Worm (Caenorhabditis elegans) whole organism, young adult: ENCODE results near the gene F35C11.5.

ENCODE experiments used
- B0336.3 ChIP-seq: fragments of 200-800 bp; sonication (Bioruptor generic); IDR thresholded peaks from 2 replicates; pipeline ENCODE4 v1.3.6; 2022; ENCODE audit warnings: missing genetic modification characterization, missing compliant biosample characterization
- F23B12.7 ChIP-seq: sonication (generic microtip); optimal IDR thresholded peaks from 2 replicates; lab custom pipeline; 2017; ENCODE audit warnings: missing genetic modification characterization, mild to moderate bottlenecking, missing compliant biosample characterization, antibody characterized with exemption, moderate library complexity; ENCODE audit not compliant: insufficient read depth
- F37B4.10 ChIP-seq: fragments of 200-800 bp; sonication (Bioruptor generic); IDR thresholded peaks from 2 replicates; pipeline ENCODE4 v1.3.6; 2022; ENCODE audit warnings: missing genetic modification characterization, missing compliant biosample characterization
- Y53G8AR.9 ChIP-seq: fragments of 200-800 bp; sonication (Bioruptor generic); conservative IDR thresholded peaks from 2 replicates; pipeline ENCODE4 v1.3.6; 2022; ENCODE audit warnings: missing genetic modification reagents, missing genetic modification characterization, missing compliant biosample characterization
- ZK185.1 ChIP-seq: sonication (generic microtip); optimal IDR thresholded peaks from 2 replicates; lab custom pipeline; 2016; ENCODE audit warnings: mild to moderate bottlenecking, missing genetic modification characterization, missing compliant biosample characterization; ENCODE audit not compliant: poor library complexity, severe bottlenecking
- aptf-3 ChIP-seq: fragments of 200-800 bp; sonication (Bioruptor generic); IDR thresholded peaks from 2 replicates; pipeline ENCODE4 v1.3.6; 2022; ENCODE audit warnings: missing genetic modification characterization, missing compliant biosample characterization
- attf-6 ChIP-seq: fragments of 200-800 bp; sonication (Bioruptor generic); IDR thresholded peaks from 2 replicates; pipeline ENCODE4 v1.3.6; 2022; ENCODE audit warnings: missing genetic modification reagents, missing genetic modification characterization, missing compliant biosample characterization
- bed-1 ChIP-seq: fragments of 200-800 bp; sonication (Bioruptor generic); IDR thresholded peaks from 2 replicates; pipeline ENCODE4 v1.3.6; 2022; ENCODE audit warnings: missing genetic modification reagents, missing genetic modification characterization, missing compliant biosample characterization
- cebp-1 ChIP-seq, 2 experiments: fragments of 200-800 bp in 1 of 2; sonication (Bioruptor generic) in 1 of 2; sonication (generic microtip) in 1 of 2; IDR thresholded peaks in 1 of 2; optimal IDR thresholded peaks in 1 of 2; 2 replicates each; pipeline versions ENCODE4 v1.3.6 to Lab custom; 2017 to 2022; ENCODE audit warnings: missing compliant biosample characterization in 2 of 2, missing genetic modification characterization in 2 of 2, mild to moderate bottlenecking in 1 of 2, missing genetic modification reagents in 1 of 2, moderate library complexity in 1 of 2
- ceh-27 ChIP-seq: fragments of 200-800 bp; sonication (Bioruptor generic); optimal IDR thresholded peaks from 2 replicates; lab custom pipeline; 2018; ENCODE audit warnings: mild to moderate bottlenecking, missing genetic modification characterization, moderate library complexity, missing compliant biosample characterization
- ceh-40 ChIP-seq: fragments of 200-800 bp; sonication (Bioruptor generic); IDR thresholded peaks from 2 replicates; pipeline ENCODE4 v1.3.6; 2022; ENCODE audit warnings: missing genetic modification characterization, missing compliant biosample characterization
- ceh-79 ChIP-seq: sonication (generic microtip); optimal IDR thresholded peaks from 2 replicates; lab custom pipeline; 2017; ENCODE audit warnings: mild to moderate bottlenecking, missing genetic modification characterization, missing compliant biosample characterization
- die-1 ChIP-seq: sonication (generic microtip); optimal IDR thresholded peaks from 2 replicates; lab custom pipeline; 2016; ENCODE audit warnings: missing genotype, mild to moderate bottlenecking, missing genetic modification characterization, missing compliant biosample characterization
- dpff-1 ChIP-seq: sonication (generic microtip); optimal IDR thresholded peaks from 2 replicates; lab custom pipeline; 2017; ENCODE audit warnings: mild to moderate bottlenecking, missing genetic modification characterization, missing compliant biosample characterization
- dpl-1 ChIP-seq: fragments of 150-350 bp; optimal IDR thresholded peaks from 2 replicates; lab custom pipeline; 2014; ENCODE audit warnings: missing biosample characterization, missing genetic modification reagents, missing genetic modification characterization
- efl-1 ChIP-seq: fragments of 150-350 bp; optimal IDR thresholded peaks from 2 replicates; lab custom pipeline; 2014; ENCODE audit warnings: missing biosample characterization, missing genetic modification reagents, missing genetic modification characterization
- egl-18 ChIP-seq: fragments of 200-800 bp; sonication (Bioruptor generic); IDR thresholded peaks from 2 replicates; pipeline ENCODE4 v1.3.6; 2022; ENCODE audit warnings: missing genetic modification reagents, missing genetic modification characterization, missing compliant biosample characterization
- egl-44 ChIP-seq: fragments of 200-800 bp; sonication (Bioruptor generic); IDR thresholded peaks from 2 replicates; pipeline ENCODE4 v1.3.6; 2022; ENCODE audit warnings: missing genetic modification reagents, missing genetic modification characterization, missing compliant biosample characterization
- fkh-3 ChIP-seq: sonication (generic microtip); optimal IDR thresholded peaks from 2 replicates; lab custom pipeline; 2016; ENCODE audit warnings: mild to moderate bottlenecking, missing genetic modification characterization, missing compliant biosample characterization
- hlh-26 ChIP-seq: fragments of 200-800 bp; sonication (Bioruptor generic); conservative IDR thresholded peaks from 2 replicates; pipeline ENCODE4 v1.3.6; 2022; ENCODE audit warnings: missing genetic modification reagents, missing genetic modification characterization, missing compliant biosample characterization
- hmg-1.2 ChIP-seq: fragments of 200-800 bp; sonication (Bioruptor generic); IDR thresholded peaks from 2 replicates; pipeline ENCODE4 v1.3.6; 2022; ENCODE audit warnings: missing genetic modification reagents, missing genetic modification characterization, missing compliant biosample characterization
- hmg-20 ChIP-seq: fragments of 200-800 bp; sonication (Bioruptor generic); IDR thresholded peaks from 2 replicates; pipeline ENCODE4 v1.3.6; 2022; ENCODE audit warnings: missing genetic modification reagents, missing genetic modification characterization, missing compliant biosample characterization
- hsf-1 ChIP-seq: fragments of 200-800 bp; sonication (Bioruptor generic); IDR thresholded peaks from 2 replicates; pipeline ENCODE4 v1.3.6; 2022; ENCODE audit warnings: missing genetic modification reagents, missing genetic modification characterization, missing compliant biosample characterization
- let-526 ChIP-seq: fragments of 200-800 bp; sonication (Bioruptor generic); IDR thresholded peaks from 2 replicates; pipeline ENCODE4 v1.3.6; 2022; ENCODE audit warnings: missing genetic modification reagents, missing genetic modification characterization, missing compliant biosample characterization
- let-607 ChIP-seq, 2 experiments: fragments of 200-800 bp in 1 of 2; sonication (Bioruptor generic) in 1 of 2; sonication (generic microtip) in 1 of 2; optimal IDR thresholded peaks; 2 replicates each; lab custom pipeline; 2016 to 2018; ENCODE audit warnings: mild to moderate bottlenecking in 2 of 2, missing compliant biosample characterization in 2 of 2, missing genetic modification characterization in 2 of 2, moderate library complexity in 2 of 2, missing genotype in 1 of 2
- lin-40 ChIP-seq: sonication (generic microtip); optimal IDR thresholded peaks from 2 replicates; lab custom pipeline; 2016; ENCODE audit warnings: missing genetic modification characterization, mild to moderate bottlenecking, missing compliant biosample characterization, missing genotype, missing genetic modification reagents
- lir-1 ChIP-seq: fragments of 200-800 bp; sonication (Bioruptor generic); conservative IDR thresholded peaks from 2 replicates; pipeline ENCODE4 v1.3.6; 2022; ENCODE audit warnings: missing genetic modification reagents, missing genetic modification characterization, missing compliant biosample characterization
- madf-8 ChIP-seq: fragments of 200-800 bp; sonication (Bioruptor generic); conservative IDR thresholded peaks from 2 replicates; pipeline ENCODE4 v1.3.6; 2022; ENCODE audit warnings: missing genetic modification reagents, missing genetic modification characterization, missing compliant biosample characterization
- mxl-1 ChIP-seq: sonication (generic microtip); optimal IDR thresholded peaks from 2 replicates; lab custom pipeline; 2016; ENCODE audit warnings: missing genetic modification characterization, missing compliant biosample characterization
- nhr-120 ChIP-seq: fragments of 200-800 bp; sonication (Bioruptor generic); IDR thresholded peaks from 2 replicates; pipeline ENCODE4 v1.3.6; 2022; ENCODE audit warnings: missing genetic modification characterization, missing compliant biosample characterization
- nhr-80 ChIP-seq: sonication (generic microtip); optimal IDR thresholded peaks from 2 replicates; lab custom pipeline; 2016; ENCODE audit warnings: missing genetic modification characterization, missing compliant biosample characterization
- nhr-90 ChIP-seq: sonication (generic microtip); optimal IDR thresholded peaks from 2 replicates; lab custom pipeline; 2016; ENCODE audit warnings: missing genotype, mild to moderate bottlenecking, missing genetic modification characterization, missing compliant biosample characterization
- snpc-1.1 ChIP-seq: sonication (generic microtip); optimal IDR thresholded peaks from 2 replicates; lab custom pipeline; 2017; ENCODE audit warnings: missing genetic modification characterization, mild to moderate bottlenecking, missing compliant biosample characterization, antibody characterized with exemption, moderate library complexity, missing genotype, missing genetic modification reagents; ENCODE audit not compliant: insufficient read depth
- somi-1 ChIP-seq: fragments of 200-800 bp; sonication (Bioruptor generic); optimal IDR thresholded peaks from 2 replicates; lab custom pipeline; 2018; ENCODE audit warnings: mild to moderate bottlenecking, missing genetic modification characterization, missing compliant biosample characterization
- tbx-9 ChIP-seq: sonication (generic microtip); optimal IDR thresholded peaks from 2 replicates; lab custom pipeline; 2016; ENCODE audit warnings: borderline replicate concordance, missing genetic modification characterization, inconsistent platforms, missing compliant biosample characterization
- unc-62 ChIP-seq: fragments of 150-350 bp; optimal IDR thresholded peaks from 2 replicates; lab custom pipeline; 2014; ENCODE audit warnings: missing biosample characterization, missing genetic modification reagents, missing genetic modification characterization
- ztf-26 ChIP-seq: sonication (generic microtip); optimal IDR thresholded peaks from 2 replicates; lab custom pipeline; 2017; ENCODE audit warnings: missing genetic modification characterization, missing compliant biosample characterization

F35C11.5 gene

ce11 chrII:8222309-8223065, 31.1 kb upstream of the F35C11.5 start, which contains the start of gene dab-1 (continued):
- TF ChIP-seq die-1 (tag; lab: Kevin White, UChicago) (no peak), dpl-1 (peak; percentile 54), F37B4.10 (GFP tag; lab: Robert Waterston, UW) (no peak), nhr-120 (no peak), nhr-90 (tag; lab: Kevin White, UChicago) (no peak), egl-18 (no peak), dpff-1 (tag; lab: Kevin White, UChicago) (no peak), let-526 (GFP tag; lab: Robert Waterston, UW) (no peak), let-607 (tag; optimal IDR thresholded peaks at IDR 0.05; lab: Kevin White, UChicago) (no peak), nhr-80 (no peak), snpc-1.1 (tag; lab: Kevin White, UChicago) (no peak), hmg-20 (no peak), Y53G8AR.9 (GFP tag; lab: Robert Waterston, UW) (no peak; the same call in 1 of the 2 replicates), attf-6 (no peak), ztf-26 (no peak), bed-1 (GFP tag; lab: Robert Waterston, UW) (no peak), lir-1 (GFP tag; lab: Robert Waterston, UW) (no peak), efl-1 (GFP tag; lab: Kevin White, UChicago) (peak; percentile 88), egl-44 (GFP tag; lab: Robert Waterston, UW) (no peak), F23B12.7 (peak; percentile 5), hsf-1 (no peak), cebp-1 (GFP tag; IDR thresholded peaks at IDR 0.05; lab: Robert Waterston, UW) (no peak), cebp-1 (tag; optimal IDR thresholded peaks at IDR 0.05; lab: Kevin White, UChicago) (peak; percentile 4), mxl-1 (tag; lab: Kevin White, UChicago) (no peak), hmg-1.2 (GFP tag; lab: Robert Waterston, UW) (peak; percentile 7; the same call in 1 of the 2 replicates), lin-40 (no peak), unc-62 (GFP tag; lab: Kevin White, UChicago) (no peak), ceh-40 (GFP tag; lab: Robert Waterston, UW) (no peak), B0336.3 (GFP tag; lab: Robert Waterston, UW) (no peak), ceh-79 (tag; lab: Kevin White, UChicago) (no peak), hlh-26 (GFP tag; lab: Robert Waterston, UW) (no peak), fkh-3 (tag; lab: Kevin White, UChicago) (no peak), madf-8 (GFP tag; lab: Robert Waterston, UW) (peak; percentile 83), somi-1 (GFP tag; lab: Kevin White, UChicago) (no peak), tbx-9 (tag; lab: Kevin White, UChicago) (no peak), ZK185.1 (no peak), ceh-27 (GFP tag; lab: Kevin White, UChicago) (peak; percentile 2)

- TF ChIP-seq aptf-3 (GFP tag; lab: Robert Waterston, UW) (peak; percentile 33; the same call in 1 of the 2 replicates), ztf-26 (no peak), egl-44 (GFP tag; lab: Robert Waterston, UW) (no peak), dpl-1 (no peak)
Measured at ce11 chrII:8223422-8223821, 30.1 kb upstream of the F35C11.5 start.
